Fruit fly (Drosophila melanogaster): Measurements from ENCODE around the gene Pdp1.
A peak's percentile ranks its signal among the peaks of the same experiment; 100 is the strongest.

Pdp1 gene

dm6 chr3L:7865094-7865746, 1.9 kb downstream of the Pdp1 start (continued):
- no peak for TF ChIP-seq CG8359 (GFP tag; optimal IDR thresholded peaks at IDR 0.05; ENCODE audit: borderline replicate concordance)
- TF ChIP-seq lilli (GFP tag; optimal IDR thresholded peaks at IDR 0.05) = no peak
- TF ChIP-seq Optix (GFP tag; IDR thresholded peaks at IDR 0.05) = no peak
- TF ChIP-seq insv (GFP tag; optimal IDR thresholded peaks at IDR 0.05) = no peak
- peak; percentile 93 for TF ChIP-seq CG34376 (GFP tag; optimal IDR thresholded peaks at IDR 0.05)
- no peak for TF ChIP-seq Ets97D (GFP tag; optimal IDR thresholded peaks at IDR 0.05)
- TF ChIP-seq sna (GFP tag; IDR thresholded peaks at IDR 0.05; ENCODE audit: partially characterized antibody) = no peak
- TF ChIP-seq CG17802 (tag; optimal IDR thresholded peaks at IDR 0.05) = no peak
- no peak for TF ChIP-seq slou (GFP tag; optimal IDR thresholded peaks at IDR 0.05)

- TF ChIP-seq HLH3B (GFP tag; IDR thresholded peaks at IDR 0.05) (peak; percentile 32; the same call in 1 of the 2 replicates), CG2678 (tag; optimal IDR thresholded peaks at IDR 0.05) (peak; percentile 88), dysf (GFP tag; IDR thresholded peaks at IDR 0.05) (peak; percentile 92), CG32532 (GFP tag; IDR thresholded peaks at IDR 0.05) (peak; percentile 89), Chrac-16 (GFP tag; optimal IDR thresholded peaks at IDR 0.05) (peak; percentile 26), CG15514 (GFP tag; optimal IDR thresholded peaks at IDR 0.05) (peak; percentile 41), gem (tag; optimal IDR thresholded peaks at IDR 0.05) (peak; percentile 86), salm (tag; optimal IDR thresholded peaks at IDR 0.05) (peak; percentile 23), Max (GFP tag; optimal IDR thresholded peaks at IDR 0.05) (peak; percentile 3), pzg (GFP tag; optimal IDR thresholded peaks at IDR 0.05) (no peak), CG9437 (GFP tag; optimal IDR thresholded peaks at IDR 0.05) (peak; percentile 51), CG18011 (GFP tag; optimal IDR thresholded peaks at IDR 0.05) (peak; percentile 31), Oaz (GFP tag; IDR thresholded peaks at IDR 0.05) (0 out of 2 replicates have a peak, but pooled peaks have one; percentile 4), Opbp (GFP tag; IDR thresholded peaks at IDR 0.05; ENCODE audit: partially characterized antibody) (no peak), CG30431 (GFP tag; optimal IDR thresholded peaks at IDR 0.05) (peak; percentile 8), chm (GFP tag; IDR thresholded peaks at IDR 0.05) (no peak), al (GFP tag; IDR thresholded peaks at IDR 0.05) (peak; percentile 90), tup (GFP tag; optimal IDR thresholded peaks at IDR 0.05) (no peak), prd (optimal IDR thresholded peaks at IDR 0.05) (no peak), prd (GFP tag; IDR thresholded peaks at IDR 0.05) (peak; percentile 69), chn (GFP tag; optimal IDR thresholded peaks at IDR 0.05) (no peak), MBD-R2 (GFP tag; IDR thresholded peaks at IDR 0.05) (peak; percentile 68; the same call in 1 of the 2 replicates), tgo (GFP tag; IDR thresholded peaks at IDR 0.05) (peak; percentile 82), CG12391 (tag; optimal IDR thresholded peaks at IDR 0.05) (peak; percentile 71), CG14014 (GFP tag; IDR thresholded peaks at IDR 0.05) (peak; percentile 83), lmd (GFP tag; IDR thresholded peaks at IDR 0.05) (peak; percentile 83), Sox100B (GFP tag; optimal IDR thresholded peaks at IDR 0.05) (peak; percentile 26), CG6654 (GFP tag; optimal IDR thresholded peaks at IDR 0.05) (peak; percentile 27), pfk (GFP tag; optimal IDR thresholded peaks at IDR 0.05) (no peak), exex (tag; optimal IDR thresholded peaks at IDR 0.05) (peak; percentile 41), sima (GFP tag; optimal IDR thresholded peaks at IDR 0.05) (no peak), gfzf (GFP tag; optimal IDR thresholded peaks at IDR 0.05) (no peak), CG32772 (GFP tag; IDR thresholded peaks at IDR 0.05) (peak; percentile 40; the same call in 1 of the 2 replicates), Hr3 (GFP tag; optimal IDR thresholded peaks at IDR 0.05) (peak; percentile 52), CG14710 (tag; optimal IDR thresholded peaks at IDR 0.05) (no peak), B-H1 (GFP tag; IDR thresholded peaks at IDR 0.05) (peak; percentile 26; the same call in 2 of the 3 replicates), Taf1 (GFP tag; IDR thresholded peaks at IDR 0.05) (peak; percentile 62; the same call in 1 of the 2 replicates), tio (GFP tag; optimal IDR thresholded peaks at IDR 0.05) (peak; percentile 55), CG3407 (GFP tag; optimal IDR thresholded peaks at IDR 0.05) (no peak)
Measured at dm6 chr3L:7863766-7864305, 3.3 kb downstream of the Pdp1 start.
